Worm (Caenorhabditis elegans): ENCODE measurements around the gene C14B1.8.

The C14B1.8 gene

ce11 chrIII:3679083-3679482 lies 40.4 kb downstream of the C14B1.8 start:
- no peak for TF ChIP-seq ztf-4 (tag; optimal IDR thresholded peaks at IDR 0.05)
- peak; percentile 47 for TF ChIP-seq lin-14 (GFP tag; optimal IDR thresholded peaks at IDR 0.05)
- TF ChIP-seq nhr-12 (tag; optimal IDR thresholded peaks at IDR 0.05): no peak

ce11 chrIII:3677378-3677777 lies 42.1 kb downstream of the C14B1.8 start:
- peak; percentile 79 for TF ChIP-seq unc-86 (tag; optimal IDR thresholded peaks at IDR 0.05)
- TF ChIP-seq mep-1 (tag; optimal IDR thresholded peaks at IDR 0.05): peak; percentile 53
- peak; percentile 79 for TF ChIP-seq rnt-1 (tag; optimal IDR thresholded peaks at IDR 0.05)
- TF ChIP-seq F16B12.6 (tag; optimal IDR thresholded peaks at IDR 0.05): peak; percentile 35
- TF ChIP-seq lin-39 (tag; optimal IDR thresholded peaks at IDR 0.05): no peak
- peak; percentile 63 to 73 for TF ChIP-seq lsy-2 (tag; optimal IDR thresholded peaks at IDR 0.05)
- TF ChIP-seq egl-27 (tag; optimal IDR thresholded peaks at IDR 0.05): no peak
- peak; percentile 65 for TF ChIP-seq fkh-8 (tag; optimal IDR thresholded peaks at IDR 0.05)
- TF ChIP-seq xbp-1 (tag; optimal IDR thresholded peaks at IDR 0.05): peak; percentile 60
- TF ChIP-seq lin-35 (GFP tag; optimal IDR thresholded peaks at IDR 0.05): peak in 1 of 2 experiments; percentile 28
- peak; percentile 71 for TF ChIP-seq dsc-1 (tag; optimal IDR thresholded peaks at IDR 0.05)
- TF ChIP-seq mdl-1 (tag; optimal IDR thresholded peaks at IDR 0.05): peak in 1 of 2 experiments; percentile 30
- TF ChIP-seq vab-15 (tag; optimal IDR thresholded peaks at IDR 0.05): no peak
- TF ChIP-seq mab-9 (GFP tag; IDR thresholded peaks at IDR 0.05): no peak
- peak; percentile 42 for TF ChIP-seq irx-1 (tag; optimal IDR thresholded peaks at IDR 0.05)
- TF ChIP-seq swsn-7 (tag; optimal IDR thresholded peaks at IDR 0.05): peak; percentile 76
- peak; percentile 25 for TF ChIP-seq fos-1 (tag; optimal IDR thresholded peaks at IDR 0.05)
- TF ChIP-seq ztf-11 (tag; optimal IDR thresholded peaks at IDR 0.05): no peak
- peak; percentile 5 for TF ChIP-seq skn-1 (tag; optimal IDR thresholded peaks at IDR 0.05)
- peak; percentile 24 for TF ChIP-seq jun-1 (tag; optimal IDR thresholded peaks at IDR 0.05)
- no peak for TF ChIP-seq ces-1 (GFP tag; optimal IDR thresholded peaks at IDR 0.05)
- TF ChIP-seq grh-1 (GFP tag; IDR thresholded peaks at IDR 0.05): 0 out of 2 replicates have a peak, but pooled peaks have one; percentile 6
- peak; percentile 64 for TF ChIP-seq efl-1 (optimal IDR thresholded peaks at IDR 0.05)
- peak; percentile 24 to 94 for TF ChIP-seq efl-1 (GFP tag; optimal IDR thresholded peaks at IDR 0.05 in 1 of 2)
- TF ChIP-seq nhr-20 (tag; optimal IDR thresholded peaks at IDR 0.05): peak; percentile 6
- no peak for TF ChIP-seq unc-98 (GFP tag; IDR thresholded peaks at IDR 0.05)
- peak; percentile 60 for TF ChIP-seq tbx-2 (tag; optimal IDR thresholded peaks at IDR 0.05)
- TF ChIP-seq nhr-47 (tag; optimal IDR thresholded peaks at IDR 0.05): peak; percentile 70
- TF ChIP-seq isw-1 (GFP tag; IDR thresholded peaks at IDR 0.05): peak; percentile 45
- peak; percentile 68 for TF ChIP-seq snu-23 (GFP tag; optimal IDR thresholded peaks at IDR 0.05)
- peak; percentile 78 for TF ChIP-seq nhr-71 (tag; optimal IDR thresholded peaks at IDR 0.05)
- TF ChIP-seq mef-2 (tag; optimal IDR thresholded peaks at IDR 0.05): peak; percentile 4
- no peak for TF ChIP-seq C16A3.4 (tag; optimal IDR thresholded peaks at IDR 0.05)
- peak; percentile 33 for TF ChIP-seq lin-13 (GFP tag; optimal IDR thresholded peaks at IDR 0.05)
- TF ChIP-seq lin-15B (tag; optimal IDR thresholded peaks at IDR 0.05): peak; percentile 38
- TF ChIP-seq pqm-1 (tag; optimal IDR thresholded peaks at IDR 0.05): no peak
- TF ChIP-seq nhr-77 (tag; optimal IDR thresholded peaks at IDR 0.05): peak; percentile 35
- peak; percentile 33 for TF ChIP-seq ztf-4 (tag; optimal IDR thresholded peaks at IDR 0.05)
- peak; percentile 78 for TF ChIP-seq egl-13 (tag; optimal IDR thresholded peaks at IDR 0.05)
- TF ChIP-seq dpl-1 (GFP tag; optimal IDR thresholded peaks at IDR 0.05): peak; percentile 7 to 48 (median 27)
- peak; percentile 23 for TF ChIP-seq fkh-10 (GFP tag; optimal IDR thresholded peaks at IDR 0.05)
- TF ChIP-seq ceh-82 (tag; optimal IDR thresholded peaks at IDR 0.05): peak; percentile 49 to 65 (median 55)
- TF ChIP-seq nhr-19 (GFP tag; conservative IDR thresholded peaks at IDR 0.05): peak; percentile 47
- TF ChIP-seq lin-14 (GFP tag; optimal IDR thresholded peaks at IDR 0.05): peak; percentile 89
- no peak for TF ChIP-seq hlh-4 (tag; optimal IDR thresholded peaks at IDR 0.05)

All from whole organism, L1 larva.